Worm (Caenorhabditis elegans): ENCODE results near the gene T28A8.8.
A peak's percentile ranks its signal among the peaks of the same experiment; 100 is the strongest.

Gene T28A8.8

DNA sequence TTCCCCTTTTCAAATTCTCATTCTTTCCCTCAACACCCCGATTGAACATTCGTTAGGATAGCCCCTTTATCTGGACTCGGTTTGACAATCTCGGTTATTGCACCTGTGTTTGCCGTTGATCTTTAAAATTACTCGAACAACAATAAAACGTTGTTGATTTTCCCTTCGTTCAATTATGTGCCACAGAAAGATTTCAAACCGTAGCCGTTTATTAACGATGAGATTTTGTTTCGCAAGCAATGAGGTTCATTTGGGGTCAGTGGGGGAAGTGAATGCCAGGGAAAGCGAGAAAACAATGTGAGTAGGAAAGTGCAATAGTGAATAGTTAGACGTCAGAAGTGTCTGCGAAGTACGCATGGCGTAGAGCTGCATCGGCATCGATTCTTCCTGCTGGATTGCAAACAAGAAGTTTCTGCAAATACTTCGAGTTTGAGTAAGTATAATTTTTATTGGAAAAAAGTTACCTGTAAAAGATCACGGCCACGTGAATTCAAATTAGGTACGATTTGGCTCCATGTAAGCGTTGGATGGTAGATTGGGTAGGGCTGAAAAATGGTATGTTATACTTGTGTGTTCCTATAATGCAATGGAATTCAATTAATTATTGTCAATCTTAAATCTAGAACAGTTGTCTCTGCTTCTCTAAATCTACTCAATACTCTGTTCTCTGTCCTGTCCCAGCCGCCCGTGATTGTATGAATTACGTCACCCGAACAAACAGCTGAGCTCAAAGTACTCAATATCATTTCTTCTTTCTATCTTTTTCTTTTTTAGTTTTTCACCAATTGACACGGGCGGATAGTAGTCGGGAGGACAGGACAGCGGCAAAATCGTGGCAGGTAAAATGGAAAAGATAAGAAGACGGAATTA is 37.9 kb upstream of the T28A8.8 start, which contains the start of gene kel-3 (continued):
- TF ChIP-seq nhr-90 (tag; optimal IDR thresholded peaks at IDR 0.05; ENCODE audit: poor library complexity) = peak; percentile 81
- TF ChIP-seq lin-39 (tag; optimal IDR thresholded peaks at IDR 0.05) = peak; percentile 67
- TF ChIP-seq unc-62 (GFP tag; optimal IDR thresholded peaks at IDR 0.05) = no peak
- TF ChIP-seq mep-1 (tag; optimal IDR thresholded peaks at IDR 0.05) = peak; percentile 54
- no peak for TF ChIP-seq lin-15B (tag; optimal IDR thresholded peaks at IDR 0.05)
- no peak for TF ChIP-seq ceh-8 (GFP tag; optimal IDR thresholded peaks at IDR 0.05)
- TF ChIP-seq elt-3 (tag; optimal IDR thresholded peaks at IDR 0.05) = peak in 4 of 6 experiments; percentile 69 to 94 (median 76)
- TF ChIP-seq lsy-2 (tag; optimal IDR thresholded peaks at IDR 0.05) = peak; percentile 78 to 89
- TF ChIP-seq ama-1 (optimal IDR thresholded peaks at IDR 0.05) = peak; percentile 98
- TF ChIP-seq zag-1 (tag; optimal IDR thresholded peaks at IDR 0.05) = no peak
- TF ChIP-seq unc-86 (tag; optimal IDR thresholded peaks at IDR 0.05) = peak; percentile 16
- TF ChIP-seq nhr-11 (tag; optimal IDR thresholded peaks at IDR 0.05) = peak; percentile 49
- no peak for TF ChIP-seq irx-1 (tag; optimal IDR thresholded peaks at IDR 0.05)
- peak; percentile 53 for TF ChIP-seq lir-3 (tag; optimal IDR thresholded peaks at IDR 0.05; ENCODE audit: poor library complexity)
- peak in 1 of 2 experiments; percentile 23 for TF ChIP-seq ztf-11 (tag; optimal IDR thresholded peaks at IDR 0.05)
- no peak for TF ChIP-seq fkh-10 (GFP tag; optimal IDR thresholded peaks at IDR 0.05)
- no peak for TF ChIP-seq ceh-63 (GFP tag; optimal IDR thresholded peaks at IDR 0.05)
- peak; percentile 26 for TF ChIP-seq C16A3.4 (tag; optimal IDR thresholded peaks at IDR 0.05)
- TF ChIP-seq pax-3 (tag; optimal IDR thresholded peaks at IDR 0.05) = peak; percentile 76
- TF ChIP-seq skn-1 (tag; optimal IDR thresholded peaks at IDR 0.05) = peak; percentile 26
- TF ChIP-seq nhr-77 (tag; optimal IDR thresholded peaks at IDR 0.05) = peak; percentile 20
- TF ChIP-seq sox-4 (tag; optimal IDR thresholded peaks at IDR 0.05) = no peak
- peak; percentile 21 for TF ChIP-seq C34B4.2 (tag; optimal IDR thresholded peaks at IDR 0.05)
- no peak for TF ChIP-seq egl-13 (tag; optimal IDR thresholded peaks at IDR 0.05)
- peak; percentile 60 for TF ChIP-seq nhr-47 (tag; optimal IDR thresholded peaks at IDR 0.05)
- TF ChIP-seq lin-13 (GFP tag; optimal IDR thresholded peaks at IDR 0.05) = peak; percentile 39
- no peak for TF ChIP-seq ets-5 (GFP tag; IDR thresholded peaks at IDR 0.05)
- no peak for TF ChIP-seq nhr-76 (tag; optimal IDR thresholded peaks at IDR 0.05)
- TF ChIP-seq C04F5.9 (tag; optimal IDR thresholded peaks at IDR 0.05) = no peak
- no peak for TF ChIP-seq nhr-237 (tag; optimal IDR thresholded peaks at IDR 0.05)
- no peak for TF ChIP-seq tlp-1 (tag; optimal IDR thresholded peaks at IDR 0.05)
- TF ChIP-seq nhr-28 (tag; optimal IDR thresholded peaks at IDR 0.05) = no peak
- TF ChIP-seq ceh-82 (tag; optimal IDR thresholded peaks at IDR 0.05) = peak in 1 of 3 experiments; percentile 39
- TF ChIP-seq fkh-8 (tag; optimal IDR thresholded peaks at IDR 0.05) = no peak
- TF ChIP-seq nhr-71 (tag; optimal IDR thresholded peaks at IDR 0.05) = peak; percentile 91

DNA sequence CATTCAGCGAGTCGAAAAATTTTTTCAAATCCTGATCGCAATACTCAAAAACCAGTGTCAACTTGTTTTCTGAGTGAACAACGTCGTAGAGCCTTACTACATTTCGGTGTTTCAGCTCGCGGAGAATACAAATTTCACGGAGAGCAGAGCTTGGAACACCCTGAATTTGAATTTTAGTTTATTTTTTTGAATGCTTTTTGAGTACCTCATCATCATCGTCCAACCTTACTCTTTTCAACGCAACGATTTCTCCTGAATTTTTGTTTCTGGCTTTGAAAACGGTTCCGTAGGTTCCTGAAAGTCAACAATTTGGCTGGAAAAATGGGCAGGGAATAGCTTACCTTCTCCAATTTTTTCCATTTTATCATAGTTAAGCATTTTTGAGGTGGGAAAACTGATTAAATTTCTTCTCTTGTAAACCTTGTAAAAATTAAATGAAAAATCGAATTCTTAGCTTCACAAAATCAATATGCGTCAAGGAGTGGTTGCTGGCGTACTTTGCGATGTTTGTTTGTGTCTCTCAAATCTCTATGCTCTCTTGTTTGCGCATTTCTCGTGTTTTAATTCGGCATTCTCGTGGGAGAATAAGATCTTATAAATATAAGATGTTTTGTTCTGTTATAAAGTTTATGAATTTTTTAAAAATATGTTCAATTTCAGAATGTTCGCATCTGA is 36.6 kb upstream of the T28A8.8 start, which contains the start of gene cdk-5:
cdk-5 (minus strand) TSS at position 425 of the 675 bp plus-strand sequence.
- no peak for TF ChIP-seq sptf-1 (tag; optimal IDR thresholded peaks at IDR 0.05)
- peak in 2 of 6 experiments; percentile 86 to 87 for TF ChIP-seq elt-3 (tag; optimal IDR thresholded peaks at IDR 0.05)
- peak; percentile 87 for TF ChIP-seq grh-1 (GFP tag; IDR thresholded peaks at IDR 0.05)
- TF ChIP-seq irx-1 (tag; optimal IDR thresholded peaks at IDR 0.05) = peak; percentile 93
- TF ChIP-seq ama-1 (optimal IDR thresholded peaks at IDR 0.05) = peak; percentile 93
- peak; percentile 70 for TF ChIP-seq fkh-4 (tag; optimal IDR thresholded peaks at IDR 0.05; ENCODE audit: borderline replicate concordance)
- peak; percentile 94 for TF ChIP-seq nhr-90 (tag; optimal IDR thresholded peaks at IDR 0.05; ENCODE audit: poor library complexity)
- TF ChIP-seq unc-86 (tag; optimal IDR thresholded peaks at IDR 0.05) = peak; percentile 95
- peak; percentile 85 to 91 (median 90) for TF ChIP-seq dpl-1 (GFP tag; optimal IDR thresholded peaks at IDR 0.05)
- peak; percentile 83 for TF ChIP-seq hpl-2 (GFP tag; optimal IDR thresholded peaks at IDR 0.05)
- no peak for TF ChIP-seq hlh-4 (tag; optimal IDR thresholded peaks at IDR 0.05)
- TF ChIP-seq ztf-11 (tag; optimal IDR thresholded peaks at IDR 0.05) = peak in 1 of 2 experiments; percentile 78
- TF ChIP-seq unc-98 (GFP tag; IDR thresholded peaks at IDR 0.05) = no peak; the same call in 1 of the 2 replicates
- TF ChIP-seq C34B4.2 (tag; optimal IDR thresholded peaks at IDR 0.05) = no peak
- no peak for TF ChIP-seq nhr-76 (tag; optimal IDR thresholded peaks at IDR 0.05)
- TF ChIP-seq rnt-1 (tag; optimal IDR thresholded peaks at IDR 0.05) = peak; percentile 94
- TF ChIP-seq fos-1 (tag; optimal IDR thresholded peaks at IDR 0.05) = peak; percentile 93
- peak; percentile 94 for TF ChIP-seq nhr-85 (tag)
- peak; percentile 95 for TF ChIP-seq nhr-19 (GFP tag; conservative IDR thresholded peaks at IDR 0.05)
- no peak for TF ChIP-seq pag-3 (tag; optimal IDR thresholded peaks at IDR 0.05; ENCODE audit: borderline replicate concordance, insufficient read depth)
- no peak for TF ChIP-seq efl-3 (GFP tag; optimal IDR thresholded peaks at IDR 0.05)
- peak; percentile 95 for TF ChIP-seq C16A3.4 (tag; optimal IDR thresholded peaks at IDR 0.05)
